Fruit fly (Drosophila melanogaster) whole organism, pupa: ENCODE data around the gene iav.

ENCODE experiments used
- CG10348 ChIP-seq: fragments of 200-800 bp; sonication (Bioruptor generic); IDR thresholded peaks from 2 replicates; pipeline ENCODE4 v1.3.6; 2022; ENCODE audit warnings: missing biosample characterization, missing genetic modification characterization
- CG12605 ChIP-seq: fragments of 200-800 bp; sonication (Bioruptor generic); IDR thresholded peaks from 2 replicates; pipeline ENCODE4 v1.3.6; 2022; ENCODE audit warnings: missing biosample characterization, missing genetic modification characterization
- CG13204 ChIP-seq: fragments of 200-800 bp; sonication (Bioruptor generic); optimal IDR thresholded peaks from 2 replicates; lab custom pipeline; 2018; ENCODE audit warnings: missing biosample characterization, mild to moderate bottlenecking, missing genetic modification characterization, moderate library complexity
- CG14655 ChIP-seq: fragments of 200-800 bp; sonication (Bioruptor generic); optimal IDR thresholded peaks from 3 replicates; lab custom pipeline; 2017; ENCODE audit warnings: mild to moderate bottlenecking, missing biosample characterization, missing genetic modification reagents, missing genetic modification characterization
- CG15710 ChIP-seq: fragments of 200-800 bp; sonication (Bioruptor generic); optimal IDR thresholded peaks from 2 replicates; lab custom pipeline; 2018; ENCODE audit warnings: missing biosample characterization, mild to moderate bottlenecking, missing genetic modification characterization, moderate library complexity
- CG17806 ChIP-seq: fragments of 200-800 bp; sonication (Bioruptor generic); optimal IDR thresholded peaks from 2 replicates; lab custom pipeline; 2018; ENCODE audit warnings: missing biosample characterization, mild to moderate bottlenecking, missing genetic modification characterization, moderate library complexity
- CG32121 ChIP-seq: fragments of 200-800 bp; sonication (Bioruptor generic); IDR thresholded peaks from 2 replicates; pipeline ENCODE4 v1.3.6; 2022; ENCODE audit warnings: missing biosample characterization, missing genetic modification characterization
- CG34367 ChIP-seq: fragments of 200-800 bp; sonication (Bioruptor generic); optimal IDR thresholded peaks from 2 replicates; lab custom pipeline; 2018; ENCODE audit warnings: missing biosample characterization, mild to moderate bottlenecking, missing genetic modification characterization
- CG4496 ChIP-seq: fragments of 200-800 bp; sonication (Bioruptor generic); IDR thresholded peaks from 3 replicates; pipeline ENCODE4 v1.3.6; 2022; ENCODE audit warnings: missing biosample characterization, missing genetic modification characterization
- CG8159 ChIP-seq: fragments of 200-800 bp; sonication (Bioruptor generic); optimal IDR thresholded peaks from 3 replicates; lab custom pipeline; 2018; ENCODE audit warnings: missing biosample characterization, mild to moderate bottlenecking, missing genetic modification characterization, moderate library complexity
- CG8301 ChIP-seq: fragments of 200-800 bp; sonication (Bioruptor generic); optimal IDR thresholded peaks from 2 replicates; lab custom pipeline; 2018; ENCODE audit warnings: missing biosample characterization, mild to moderate bottlenecking, missing genetic modification characterization
- CG9948 ChIP-seq: fragments of 200-800 bp; sonication (Bioruptor generic); optimal IDR thresholded peaks from 2 replicates; lab custom pipeline; 2018; ENCODE audit warnings: missing biosample characterization, mild to moderate bottlenecking, missing genetic modification characterization, moderate library complexity
- D1 ChIP-seq: fragments of 200-800 bp; sonication (Bioruptor generic); optimal IDR thresholded peaks from 2 replicates; lab custom pipeline; 2018; ENCODE audit warnings: missing biosample characterization, mild to moderate bottlenecking, missing genetic modification characterization, moderate library complexity
- EcR ChIP-seq: fragments of 200-800 bp; sonication (Bioruptor generic); optimal IDR thresholded peaks from 3 replicates; lab custom pipeline; 2019; ENCODE audit warnings: missing biosample characterization, missing genetic modification characterization, mild to moderate bottlenecking, moderate library complexity, missing genetic modification reagents
- Ets98B ChIP-seq: fragments of 200-800 bp; sonication (Bioruptor generic); IDR thresholded peaks from 2 replicates; pipeline ENCODE4 v1.3.6; 2022; ENCODE audit warnings: missing biosample characterization, missing genetic modification characterization
- Pif1A ChIP-seq: fragments of 200-800 bp; sonication (Bioruptor generic); optimal IDR thresholded peaks from 3 replicates; lab custom pipeline; 2016; ENCODE audit warnings: missing biosample characterization, missing genetic modification characterization
- Pif1B ChIP-seq: fragments of 200-800 bp; sonication (Bioruptor generic); optimal IDR thresholded peaks from 3 replicates; lab custom pipeline; 2016; ENCODE audit warnings: missing biosample characterization, missing genetic modification characterization
- Snoo ChIP-seq: fragments of 200-800 bp; sonication (Bioruptor generic); optimal IDR thresholded peaks from 3 replicates; lab custom pipeline; 2017; ENCODE audit warnings: missing biosample characterization, mild to moderate bottlenecking, missing genetic modification characterization, inconsistent platforms
- fd96Ca ChIP-seq: fragments of 200-800 bp; sonication (Bioruptor generic); IDR thresholded peaks from 3 replicates; pipeline ENCODE4 v1.3.6; 2022; ENCODE audit warnings: missing biosample characterization, missing genetic modification characterization
- gl ChIP-seq: fragments of 200-800 bp; sonication (Bioruptor generic); optimal IDR thresholded peaks from 2 replicates; lab custom pipeline; 2018; ENCODE audit warnings: missing biosample characterization, mild to moderate bottlenecking, missing genetic modification characterization
- rn ChIP-seq: fragments of 200-800 bp; sonication (Bioruptor generic); IDR thresholded peaks from 2 replicates; pipeline ENCODE4 v1.3.6; 2022; ENCODE audit warnings: missing biosample characterization, missing genetic modification characterization

iav gene

DNA sequence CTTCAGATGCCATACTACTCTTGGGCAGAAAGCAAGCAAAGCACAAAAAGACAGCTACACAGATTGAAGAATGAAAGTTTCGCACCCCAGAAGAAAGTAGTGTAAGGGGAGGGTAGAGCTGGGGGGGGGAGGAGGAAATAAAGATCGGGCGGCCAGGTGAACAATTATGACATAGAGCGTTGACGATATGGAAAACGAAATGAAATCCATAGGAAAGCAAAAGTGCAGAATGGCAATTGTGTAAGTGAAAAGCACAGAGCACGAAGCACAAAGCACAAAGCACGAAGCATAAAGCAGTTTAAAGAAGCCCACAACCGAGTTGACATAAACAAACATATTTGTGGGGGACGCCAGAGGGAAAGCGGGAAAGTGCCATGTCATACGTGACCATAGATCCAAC is 16.8 kb upstream of the iav start:
- TF ChIP-seq D1 (tag; lab: Kevin White, UChicago), result no peak
- TF ChIP-seq CG12605 (GFP tag; lab: Robert Waterston, UW), result no peak
- no peak for TF ChIP-seq CG8159 (tag; lab: Kevin White, UChicago)
- no peak for TF ChIP-seq fd96Ca (GFP tag; lab: Robert Waterston, UW)
- no peak for TF ChIP-seq Pif1B (GFP tag; lab: Kevin White, UChicago)
- no peak for TF ChIP-seq rn
- no peak for TF ChIP-seq CG4496 (GFP tag; lab: Robert Waterston, UW)
- no peak for TF ChIP-seq CG34367 (tag; lab: Kevin White, UChicago)
- TF ChIP-seq Snoo (tag; lab: Kevin White, UChicago), result no peak
- no peak for TF ChIP-seq CG13204 (GFP tag; lab: Kevin White, UChicago)
- TF ChIP-seq CG10348 (GFP tag; lab: Robert Waterston, UW), result no peak
- no peak for TF ChIP-seq CG32121 (GFP tag; lab: Robert Waterston, UW)
- TF ChIP-seq CG15710 (tag; lab: Kevin White, UChicago), result no peak

DNA sequence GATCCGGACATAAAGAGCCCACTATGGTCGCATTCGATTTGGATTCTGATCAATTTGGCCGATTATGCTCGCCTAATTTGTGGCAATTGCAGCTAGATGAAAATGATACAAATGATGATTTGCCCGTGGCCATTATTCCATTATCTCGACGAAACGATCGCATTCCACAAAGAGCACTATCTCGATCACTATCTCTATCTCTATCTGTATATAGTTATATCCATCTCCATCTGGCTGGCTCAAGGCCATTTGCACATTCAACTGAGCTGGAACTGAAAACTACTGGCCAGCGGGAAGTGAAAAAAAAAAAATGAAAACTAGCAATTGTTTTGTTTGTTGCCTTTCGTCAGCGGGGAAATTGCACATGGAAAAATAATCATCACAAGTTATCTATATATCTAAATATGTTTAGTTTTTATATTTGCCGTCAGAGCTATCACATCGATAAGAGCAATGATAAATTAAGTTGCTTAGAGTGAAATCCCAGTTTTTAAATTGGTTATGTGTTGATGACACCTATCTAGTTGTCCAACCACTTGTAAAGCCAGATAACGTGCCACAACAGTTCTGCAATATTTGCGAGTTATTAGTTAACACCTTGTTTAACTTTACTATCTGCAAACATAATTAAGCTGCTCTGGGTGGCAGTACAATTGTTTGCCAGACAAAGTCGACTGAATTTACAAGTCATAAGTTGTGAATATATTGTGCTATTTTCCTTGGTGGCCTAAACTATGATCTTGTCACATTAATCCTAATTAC is 14.3 kb upstream of the iav start:
- TF ChIP-seq CG8159 (tag; lab: Kevin White, UChicago) (no peak), D1 (tag; lab: Kevin White, UChicago) (no peak), Ets98B (GFP tag; lab: Robert Waterston, UW) (no peak), rn (no peak), CG17806 (tag; lab: Kevin White, UChicago) (no peak), CG9948 (tag; lab: Kevin White, UChicago) (no peak), fd96Ca (GFP tag; lab: Robert Waterston, UW) (no peak), Pif1A (GFP tag; lab: Kevin White, UChicago) (no peak), gl (tag; lab: Kevin White, UChicago) (no peak), CG34367 (tag; lab: Kevin White, UChicago) (no peak), CG12605 (GFP tag; lab: Robert Waterston, UW) (no peak), CG14655 (no peak), CG32121 (GFP tag; lab: Robert Waterston, UW) (no peak), Snoo (tag; lab: Kevin White, UChicago) (no peak), CG10348 (GFP tag; lab: Robert Waterston, UW) (no peak), CG4496 (GFP tag; lab: Robert Waterston, UW) (no peak), EcR (GFP tag; lab: Kevin White, UChicago) (no peak), CG15710 (tag; lab: Kevin White, UChicago) (no peak)

DNA sequence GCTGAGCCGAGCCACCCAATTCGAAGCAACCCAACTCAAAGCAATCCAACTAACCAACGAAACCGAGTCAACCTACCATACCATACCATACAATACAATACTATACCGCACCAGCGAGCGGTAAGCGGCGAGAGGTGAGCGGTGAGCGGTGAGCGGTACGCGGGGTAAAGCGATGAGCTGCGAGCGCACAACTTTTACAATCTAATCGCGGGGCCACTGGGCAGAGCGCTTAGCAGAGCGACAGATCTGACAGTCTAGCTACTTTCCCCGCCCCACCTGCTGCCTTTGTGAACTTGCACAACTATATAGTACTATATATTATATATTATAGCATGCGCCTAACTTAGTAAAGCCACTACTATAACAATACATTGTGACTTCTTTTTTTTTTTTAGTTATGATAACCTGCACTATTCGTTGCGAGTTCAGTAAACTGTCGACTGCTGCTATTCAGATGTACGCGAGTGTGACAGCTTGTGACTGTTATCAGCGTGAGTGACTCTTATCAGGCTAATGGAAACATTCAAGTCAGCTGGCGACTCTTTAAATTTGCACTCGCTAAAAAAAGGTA is 13.0 kb upstream of the iav start:
- peak; percentile 42 for TF ChIP-seq CG14655
- TF ChIP-seq CG4496 (GFP tag; lab: Robert Waterston, UW), result 0 out of 3 replicates have a peak, but pooled peaks have one; percentile 20
- TF ChIP-seq Snoo (tag; lab: Kevin White, UChicago), result no peak
- TF ChIP-seq rn, result no peak
- no peak for TF ChIP-seq Pif1B (GFP tag; lab: Kevin White, UChicago)
- TF ChIP-seq Ets98B (GFP tag; lab: Robert Waterston, UW), result no peak
- TF ChIP-seq CG9948 (tag; lab: Kevin White, UChicago), result peak; percentile 5
- TF ChIP-seq CG8301 (tag; lab: Kevin White, UChicago), result peak; percentile 39
- peak; percentile 49 for TF ChIP-seq EcR (GFP tag; lab: Kevin White, UChicago)
- peak; percentile 14 for TF ChIP-seq CG15710 (tag; lab: Kevin White, UChicago)
- TF ChIP-seq CG10348 (GFP tag; lab: Robert Waterston, UW), result no peak
- peak; percentile 21; the same call in 1 of the 2 replicates for TF ChIP-seq CG32121 (GFP tag; lab: Robert Waterston, UW)
- no peak for TF ChIP-seq CG17806 (tag; lab: Kevin White, UChicago)
- TF ChIP-seq CG8159 (tag; lab: Kevin White, UChicago), result peak; percentile 30
- TF ChIP-seq CG13204 (GFP tag; lab: Kevin White, UChicago), result peak; percentile 56
- no peak for TF ChIP-seq D1 (tag; lab: Kevin White, UChicago)
- TF ChIP-seq CG12605 (GFP tag; lab: Robert Waterston, UW), result no peak
- no peak for TF ChIP-seq gl (tag; lab: Kevin White, UChicago)
- no peak for TF ChIP-seq CG34367 (tag; lab: Kevin White, UChicago)
- peak; percentile 27; the same call in 2 of the 3 replicates for TF ChIP-seq fd96Ca (GFP tag; lab: Robert Waterston, UW)
- peak; percentile 6 for TF ChIP-seq Pif1A (GFP tag; lab: Kevin White, UChicago)

DNA sequence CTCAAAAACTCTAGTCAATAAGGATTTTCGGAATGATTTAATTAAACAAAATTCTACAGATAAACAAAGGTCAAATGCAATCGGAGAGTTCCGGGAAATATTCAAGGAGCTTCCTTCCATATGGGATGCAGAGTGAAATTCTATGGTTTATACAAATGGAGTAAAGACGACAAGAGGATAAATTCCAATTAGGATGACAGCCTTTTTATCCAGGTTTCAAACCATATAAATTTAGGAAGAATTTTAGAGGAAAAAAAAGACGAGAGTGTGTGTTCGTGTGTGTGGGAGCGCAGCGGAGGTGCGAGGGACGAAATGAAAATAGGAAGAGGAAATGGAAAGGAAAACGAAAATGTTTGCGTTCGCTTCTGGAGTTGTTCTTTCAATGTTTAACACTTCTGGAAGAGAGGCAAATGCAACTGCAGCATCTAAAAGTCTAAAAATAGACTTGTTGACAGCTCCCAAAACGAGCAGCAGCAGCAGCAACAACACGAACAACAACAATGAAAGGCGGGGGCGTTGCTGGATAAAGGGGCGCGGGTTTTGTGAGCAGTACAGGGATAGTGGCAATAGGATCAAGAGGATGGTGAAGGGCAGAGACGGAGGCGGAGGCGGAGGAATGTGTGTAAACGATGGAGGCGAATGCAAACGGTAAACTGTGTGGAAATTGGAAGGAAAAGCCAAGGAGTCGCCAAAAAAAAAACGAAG is 11.2 kb upstream of the iav start:
- TF ChIP-seq CG4496 (GFP tag; lab: Robert Waterston, UW) (no peak), Snoo (tag; lab: Kevin White, UChicago) (no peak), Pif1B (GFP tag; lab: Kevin White, UChicago) (no peak), CG9948 (tag; lab: Kevin White, UChicago) (no peak), CG12605 (GFP tag; lab: Robert Waterston, UW) (no peak), CG8159 (tag; lab: Kevin White, UChicago) (no peak), D1 (tag; lab: Kevin White, UChicago) (no peak), CG17806 (tag; lab: Kevin White, UChicago) (no peak), gl (tag; lab: Kevin White, UChicago) (no peak), CG14655 (no peak), CG13204 (GFP tag; lab: Kevin White, UChicago) (no peak), EcR (GFP tag; lab: Kevin White, UChicago) (no peak)
